Worm (Caenorhabditis elegans) whole organism, mixed stage, embryonic: ENCODE results near the gene best-15.

ENCODE experiments used
- blmp-1 ChIP-seq: fragments of 150-350 bp; optimal IDR thresholded peaks from 2 replicates; lab custom pipeline; 2014; ENCODE audit warnings: missing biosample characterization, missing genetic modification characterization
- ces-1 ChIP-seq: fragments of 150-350 bp; optimal IDR thresholded peaks from 2 replicates; lab custom pipeline; 2014; ENCODE audit warnings: missing biosample characterization, missing genetic modification reagents, missing genetic modification characterization
- hlh-1 ChIP-seq: fragments of 150-350 bp; optimal IDR thresholded peaks from 2 replicates; lab custom pipeline; 2014; ENCODE audit warnings: missing biosample characterization, missing genetic modification reagents, missing genetic modification characterization
- mab-5 ChIP-seq: fragments of 150-350 bp; optimal IDR thresholded peaks from 2 replicates; lab custom pipeline; 2014; ENCODE audit warnings: missing biosample characterization, missing genetic modification characterization
- pha-4 ChIP-seq: fragments of 150-350 bp; optimal IDR thresholded peaks from 2 replicates; lab custom pipeline; 2018; ENCODE audit warnings: missing biosample characterization, missing genetic modification reagents, missing genetic modification characterization
- snpc-4 ChIP-seq: fragments of 150-350 bp; optimal IDR thresholded peaks from 2 replicates; lab custom pipeline; 2014; ENCODE audit warnings: missing biosample characterization, missing genetic modification characterization

DNA sequence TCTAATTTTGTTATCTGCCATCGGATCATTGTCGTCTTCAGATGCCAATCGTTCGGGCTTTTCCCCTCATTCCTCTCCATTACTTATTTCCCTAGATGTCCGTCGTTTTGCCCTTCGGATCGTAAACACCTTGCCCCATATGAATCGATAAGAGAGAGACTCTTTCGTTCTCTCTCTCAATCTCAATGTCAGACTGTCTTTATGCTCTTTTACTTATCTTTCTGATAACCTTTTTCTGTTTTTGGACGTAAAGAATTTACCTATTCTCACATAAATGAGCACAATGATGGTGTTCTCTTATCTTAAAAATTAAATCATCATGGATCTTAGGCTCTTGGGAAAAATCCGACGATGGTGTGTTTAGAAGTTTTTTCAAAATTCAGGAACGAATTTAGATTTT, 35.3 kb downstream of the best-15 start:
- TF ChIP-seq pha-4 (tag; lab: Kevin White, UChicago), result no peak
- no peak for TF ChIP-seq snpc-4 (tag; lab: Kevin White, UChicago)
- TF ChIP-seq ces-1 (GFP tag; lab: Kevin White, UChicago), result no peak
- no peak for TF ChIP-seq hlh-1 (tag; lab: Kevin White, UChicago)
- no peak for TF ChIP-seq blmp-1 (tag; lab: Kevin White, UChicago)
- TF ChIP-seq mab-5 (tag; lab: Kevin White, UChicago), result no peak
